Fruit fly (Drosophila melanogaster) whole organism, embryonic: ENCODE results near the gene CG2767.

ENCODE experiments used
- Atf6 ChIP-seq: fragments of 200-800 bp; sonication (Bioruptor generic); IDR thresholded peaks from 2 replicates; pipeline ENCODE4 v1.3.6; 2022; ENCODE audit warnings: missing biosample characterization, missing genetic modification characterization
- BEAF-32 ChIP-seq: fragments of 200-800 bp; sonication (Bioruptor generic); optimal IDR thresholded peaks from 3 replicates; lab custom pipeline; 2017; ENCODE audit warnings: missing biosample characterization, missing genetic modification characterization, mild to moderate bottlenecking, moderate library complexity, missing genetic modification reagents
- Bgb ChIP-seq: fragments of 200-800 bp; sonication (Bioruptor generic); IDR thresholded peaks from 2 replicates; pipeline ENCODE4 v1.3.6; 2022; ENCODE audit warnings: missing biosample characterization, missing genetic modification characterization; ENCODE audit not compliant: partially characterized antibody
- CG10209 ChIP-seq: fragments of 200-800 bp; sonication (Bioruptor generic); optimal IDR thresholded peaks from 3 replicates; lab custom pipeline; 2017; ENCODE audit warnings: missing biosample characterization, mild to moderate bottlenecking, missing genetic modification characterization, missing genetic modification reagents
- CG10959 ChIP-seq: fragments of 200-800 bp; sonication (Bioruptor generic); IDR thresholded peaks from 2 replicates; pipeline ENCODE4 v1.3.6; 2022; ENCODE audit warnings: missing biosample characterization, missing genetic modification characterization
- CG12659 ChIP-seq: fragments of 200-800 bp; sonication (Bioruptor generic); optimal IDR thresholded peaks from 3 replicates; lab custom pipeline; 2017; ENCODE audit warnings: mild to moderate bottlenecking, missing biosample characterization, missing genetic modification reagents, missing genetic modification characterization
- CG13424 ChIP-seq: fragments of 200-800 bp; sonication (Bioruptor generic); optimal IDR thresholded peaks from 2 replicates; lab custom pipeline; 2019; ENCODE audit warnings: missing biosample characterization, mild to moderate bottlenecking, missing genetic modification characterization, moderate library complexity
- CG14667 ChIP-seq: fragments of 200-800 bp; sonication (Bioruptor generic); IDR thresholded peaks from 2 replicates; pipeline ENCODE4 v1.3.6; 2022; ENCODE audit warnings: missing biosample characterization, missing genetic modification characterization
- CG14860 ChIP-seq: fragments of 200-800 bp; sonication (Bioruptor generic); IDR thresholded peaks from 3 replicates; pipeline ENCODE4 v1.3.6; 2022; ENCODE audit warnings: missing biosample characterization, missing genetic modification characterization; ENCODE audit not compliant: partially characterized antibody
- CG15696 ChIP-seq: fragments of 200-800 bp; sonication (Bioruptor generic); optimal IDR thresholded peaks from 2 replicates; lab custom pipeline; 2019; ENCODE audit warnings: missing biosample characterization, mild to moderate bottlenecking, missing genetic modification characterization, moderate library complexity
- CG1647 ChIP-seq: fragments of 200-800 bp; sonication (Bioruptor generic); optimal IDR thresholded peaks from 3 replicates; lab custom pipeline; 2016; ENCODE audit warnings: missing biosample characterization, missing genetic modification characterization
- CG17186 ChIP-seq: fragments of 200-800 bp; sonication (Bioruptor generic); optimal IDR thresholded peaks from 3 replicates; lab custom pipeline; 2017; ENCODE audit warnings: missing biosample characterization, missing genetic modification reagents, missing genetic modification characterization
- CG17328 ChIP-seq: fragments of 200-800 bp; sonication (Bioruptor generic); IDR thresholded peaks from 2 replicates; pipeline ENCODE4 v1.3.6; 2022; ENCODE audit warnings: missing biosample characterization, missing genetic modification characterization
- CG1832 ChIP-seq: fragments of 200-800 bp; sonication (Bioruptor generic); optimal IDR thresholded peaks from 2 replicates; lab custom pipeline; 2017; ENCODE audit warnings: missing biosample characterization, mild to moderate bottlenecking, missing genetic modification characterization, inconsistent platforms
- CG18476 ChIP-seq: fragments of 200-800 bp; sonication (Bioruptor generic); optimal IDR thresholded peaks from 2 replicates; lab custom pipeline; 2016; ENCODE audit warnings: missing biosample characterization, mild to moderate bottlenecking, missing genetic modification characterization
- CG18599 ChIP-seq: fragments of 200-800 bp; sonication (Bioruptor generic); optimal IDR thresholded peaks from 3 replicates; lab custom pipeline; 2017; ENCODE audit warnings: missing biosample characterization, missing genetic modification characterization, mild to moderate bottlenecking, moderate library complexity, missing genetic modification reagents
- CG2202 ChIP-seq: fragments of 200-800 bp; sonication (Bioruptor generic); optimal IDR thresholded peaks from 2 replicates; lab custom pipeline; 2018; ENCODE audit warnings: missing biosample characterization, mild to moderate bottlenecking, missing genetic modification characterization
- CG31365 ChIP-seq: fragments of 200-800 bp; sonication (Bioruptor generic); optimal IDR thresholded peaks from 2 replicates; lab custom pipeline; 2018; ENCODE audit warnings: missing biosample characterization, mild to moderate bottlenecking, missing genetic modification characterization
- CG31388 ChIP-seq: fragments of 200-800 bp; sonication (Bioruptor generic); optimal IDR thresholded peaks from 2 replicates; lab custom pipeline; 2016; ENCODE audit warnings: missing biosample characterization, missing genetic modification characterization
- CG34224 ChIP-seq: fragments of 200-800 bp; sonication (Bioruptor generic); IDR thresholded peaks from 3 replicates; pipeline ENCODE4 v1.3.6; 2022; ENCODE audit warnings: missing biosample characterization, missing genetic modification characterization; ENCODE audit not compliant: partially characterized antibody
- CG3838 ChIP-seq: fragments of 200-800 bp; sonication (Bioruptor generic); optimal IDR thresholded peaks from 3 replicates; lab custom pipeline; 2016; ENCODE audit warnings: missing biosample characterization, missing genetic modification characterization
- CG42726 ChIP-seq: fragments of 200-800 bp; sonication (Bioruptor generic); IDR thresholded peaks from 2 replicates; pipeline ENCODE4 v1.3.6; 2022; ENCODE audit warnings: missing biosample characterization, missing genetic modification characterization; ENCODE audit not compliant: partially characterized antibody
- CG8089 ChIP-seq: fragments of 200-800 bp; sonication (Bioruptor generic); optimal IDR thresholded peaks from 3 replicates; lab custom pipeline; 2016; ENCODE audit warnings: missing biosample characterization, missing genetic modification characterization
- CG8281 ChIP-seq: fragments of 200-800 bp; sonication (Bioruptor generic); optimal IDR thresholded peaks from 2 replicates; lab custom pipeline; 2018; ENCODE audit warnings: missing biosample characterization, mild to moderate bottlenecking, missing genetic modification characterization, moderate library complexity
- CG8388 ChIP-seq: fragments of 200-800 bp; sonication (Bioruptor generic); optimal IDR thresholded peaks from 2 replicates; lab custom pipeline; 2019; ENCODE audit warnings: missing biosample characterization, mild to moderate bottlenecking, missing genetic modification characterization, moderate library complexity
- CrebB ChIP-seq: fragments of 200-800 bp; sonication (Bioruptor generic); optimal IDR thresholded peaks from 3 replicates; lab custom pipeline; 2018; ENCODE audit warnings: missing biosample characterization, mild to moderate bottlenecking, missing genetic modification characterization
- D19B ChIP-seq: fragments of 200-800 bp; sonication (Bioruptor generic); optimal IDR thresholded peaks from 2 replicates; lab custom pipeline; 2017; ENCODE audit warnings: missing biosample characterization, mild to moderate bottlenecking, missing genetic modification characterization
- Drgx ChIP-seq: fragments of 200-800 bp; sonication (Bioruptor generic); IDR thresholded peaks from 2 replicates; pipeline ENCODE4 v1.3.6; 2022; ENCODE audit warnings: missing biosample characterization, missing genetic modification characterization
- E2f1 ChIP-seq: fragments of 200-800 bp; sonication (Bioruptor generic); IDR thresholded peaks from 2 replicates; pipeline ENCODE4 v1.3.6; 2022; ENCODE audit warnings: missing biosample characterization, missing genetic modification characterization
- Hr78 ChIP-seq, 2 experiments: fragments of 200-800 bp in 1 of 2; fragments of >200 bp in 1 of 2; sonication (Bioruptor generic) in 1 of 2; optimal IDR thresholded peaks; 2 replicates each; lab custom pipeline; 2017 to 2019; ENCODE audit warnings: missing biosample characterization in 2 of 2, missing genetic modification characterization in 2 of 2, mild to moderate bottlenecking in 1 of 2, moderate library complexity in 1 of 2
- Oaz ChIP-seq: fragments of 200-800 bp; sonication (Bioruptor generic); IDR thresholded peaks from 2 replicates; pipeline ENCODE4 v1.3.6; 2022; ENCODE audit warnings: missing biosample characterization, missing genetic modification characterization
- Opbp ChIP-seq: fragments of 200-800 bp; sonication (Bioruptor generic); IDR thresholded peaks from 3 replicates; pipeline ENCODE4 v1.3.6; 2022; ENCODE audit warnings: missing biosample characterization, missing genetic modification characterization; ENCODE audit not compliant: partially characterized antibody
- ase ChIP-seq: fragments of 200-800 bp; sonication (Bioruptor generic); IDR thresholded peaks from 3 replicates; pipeline ENCODE4 v1.3.6; 2022; ENCODE audit warnings: missing biosample characterization, missing genetic modification characterization
- caup ChIP-seq: fragments of 200-800 bp; sonication (Bioruptor generic); optimal IDR thresholded peaks from 3 replicates; lab custom pipeline; 2017; ENCODE audit warnings: missing biosample characterization, mild to moderate bottlenecking, missing genetic modification characterization, moderate library complexity; ENCODE audit not compliant: severe bottlenecking
- dm ChIP-seq: fragments of 200-800 bp; sonication (Bioruptor generic); optimal IDR thresholded peaks from 3 replicates; lab custom pipeline; 2016; ENCODE audit warnings: missing biosample characterization, missing genetic modification characterization
- gce ChIP-seq: fragments of 200-800 bp; sonication (Bioruptor generic); IDR thresholded peaks from 3 replicates; pipeline ENCODE4 v1.3.6; 2022; ENCODE audit warnings: missing biosample characterization, missing genetic modification characterization
- grn ChIP-seq: fragments of 200-800 bp; sonication (Bioruptor generic); optimal IDR thresholded peaks from 3 replicates; lab custom pipeline; 2017; ENCODE audit warnings: missing biosample characterization, missing genetic modification characterization
- hbn ChIP-seq: fragments of 200-800 bp; sonication (Bioruptor generic); IDR thresholded peaks from 2 replicates; pipeline ENCODE4 v1.3.6; 2022; ENCODE audit warnings: missing biosample characterization, missing genetic modification characterization; ENCODE audit not compliant: partially characterized antibody
- lov ChIP-seq, 2 experiments: fragments of 200-800 bp in 1 of 2; fragments of >200 bp in 1 of 2; sonication (Bioruptor generic) in 1 of 2; IDR thresholded peaks in 1 of 2; optimal IDR thresholded peaks in 1 of 2; 2 replicates in 1 of 2; 3 replicates in 1 of 2; pipeline versions ENCODE4 v1.3.6 to Lab custom; 2017 to 2022; ENCODE audit warnings: missing biosample characterization in 1 of 2, missing genetic modification characterization in 1 of 2
- nau ChIP-seq: fragments of 200-800 bp; sonication (Bioruptor generic); optimal IDR thresholded peaks from 3 replicates; lab custom pipeline; 2017; ENCODE audit warnings: missing biosample characterization, mild to moderate bottlenecking, missing genetic modification characterization, missing genetic modification reagents
- nerfin-2 ChIP-seq: fragments of 200-800 bp; sonication (Bioruptor generic); IDR thresholded peaks from 2 replicates; pipeline ENCODE4 v1.3.6; 2022; ENCODE audit warnings: missing biosample characterization, missing genetic modification characterization; ENCODE audit not compliant: partially characterized antibody
- pnt ChIP-seq: fragments of 200-800 bp; sonication (Bioruptor generic); optimal IDR thresholded peaks from 3 replicates; lab custom pipeline; 2016; ENCODE audit warnings: missing biosample characterization, missing genetic modification characterization
- psq ChIP-seq: fragments of 200-800 bp; sonication (Bioruptor generic); optimal IDR thresholded peaks from 2 replicates; lab custom pipeline; 2017; ENCODE audit warnings: missing biosample characterization, missing genetic modification characterization
- ssp ChIP-seq: fragments of 200-800 bp; sonication (Bioruptor generic); IDR thresholded peaks from 2 replicates; pipeline ENCODE4 v1.3.6; 2022; ENCODE audit warnings: missing biosample characterization, missing genetic modification characterization
- sug ChIP-seq: fragments of 200-800 bp; optimal IDR thresholded peaks from 2 replicates; lab custom pipeline; 2019; ENCODE audit warnings: missing biosample characterization, mild to moderate bottlenecking, missing genetic modification characterization, moderate library complexity
- trem ChIP-seq: fragments of 200-800 bp; optimal IDR thresholded peaks from 3 replicates; lab custom pipeline; 2019; ENCODE audit warnings: missing biosample characterization, mild to moderate bottlenecking, missing genetic modification characterization, moderate library complexity
- ttk ChIP-seq: fragments of 200-800 bp; sonication (Bioruptor generic); IDR thresholded peaks from 2 replicates; pipeline ENCODE4 v2.1.2; 2022; ENCODE audit warnings: missing biosample characterization, missing genetic modification characterization

The CG2767 gene

dm6 chr3R:8001074-8001669 is 6.7 kb downstream of the CG2767 start, which contains the start of the genes Kmn2 and CG2698 (continued):
- TF ChIP-seq nau (GFP tag; lab: Kevin White, UChicago): peak; percentile 90
- peak; percentile 94 for TF ChIP-seq gce
- peak; percentile 96 for TF ChIP-seq caup (GFP tag; lab: Kevin White, UChicago)
- peak; percentile 79 for TF ChIP-seq CG1647 (GFP tag; lab: Kevin White, UChicago)
- TF ChIP-seq CrebB (tag; lab: Kevin White, UChicago): peak; percentile 88
- peak; percentile 96 for TF ChIP-seq CG10959 (GFP tag; lab: Robert Waterston, UW)
- 0 out of 2 replicates have a peak, but pooled peaks have one; percentile 27 for TF ChIP-seq CG42726 (GFP tag; lab: Robert Waterston, UW)
- peak; percentile 95 for TF ChIP-seq CG18476
- peak; percentile 97 for TF ChIP-seq Atf6 (GFP tag; lab: Robert Waterston, UW)
- TF ChIP-seq ttk (GFP tag; lab: Robert Waterston, UW): peak; percentile 98
- TF ChIP-seq hbn (GFP tag; lab: Robert Waterston, UW): peak; percentile 36; the same call in 1 of the 2 replicates
- peak; percentile 95 for TF ChIP-seq CG13424 (tag; lab: Kevin White, UChicago)
- TF ChIP-seq Hr78 (GFP tag; optimal IDR thresholded peaks at IDR 0.05; lab: Kevin White, UChicago): peak in 1 of 2 experiments; percentile 67
- TF ChIP-seq lov (optimal IDR thresholded peaks at IDR 0.05; lab: Kevin White, UChicago): no peak
- TF ChIP-seq lov (GFP tag; IDR thresholded peaks at IDR 0.05; lab: Robert Waterston, UW): peak; percentile 95
- no peak for TF ChIP-seq CG34224 (GFP tag; lab: Robert Waterston, UW)
- TF ChIP-seq CG18599 (GFP tag; lab: Kevin White, UChicago): peak; percentile 97
- peak; percentile 48 for TF ChIP-seq CG17186 (GFP tag; lab: Kevin White, UChicago)
- TF ChIP-seq CG8388 (GFP tag; lab: Kevin White, UChicago): peak; percentile 94
- TF ChIP-seq CG31365: peak; percentile 70
- peak; percentile 85 for TF ChIP-seq D19B (GFP tag; lab: Kevin White, UChicago)
- 0 out of 3 replicates have a peak, but pooled peaks have one; percentile 31 for TF ChIP-seq Opbp (GFP tag; lab: Robert Waterston, UW)
- peak; percentile 38 for TF ChIP-seq CG8089 (GFP tag; lab: Kevin White, UChicago)
- peak; percentile 94 for TF ChIP-seq Oaz
- TF ChIP-seq Bgb (GFP tag; lab: Robert Waterston, UW): peak; percentile 53; the same call in 1 of the 2 replicates
- peak; percentile 81 for TF ChIP-seq pnt (GFP tag; lab: Kevin White, UChicago)
- peak; percentile 96 for TF ChIP-seq CG10209 (GFP tag; lab: Kevin White, UChicago)
- peak; percentile 90 for TF ChIP-seq CG31388 (GFP tag; lab: Kevin White, UChicago)
- peak; percentile 91 for TF ChIP-seq trem
- TF ChIP-seq CG1832 (GFP tag; lab: Kevin White, UChicago): no peak
- TF ChIP-seq nerfin-2 (GFP tag; lab: Robert Waterston, UW): peak; percentile 56
- TF ChIP-seq psq: peak; percentile 87
- TF ChIP-seq Drgx (GFP tag; lab: Robert Waterston, UW): peak; percentile 96
- TF ChIP-seq CG17328: peak; percentile 98
- TF ChIP-seq CG12659: peak; percentile 97
- TF ChIP-seq CG2202 (tag; lab: Kevin White, UChicago): peak; percentile 88
- peak; percentile 89 for TF ChIP-seq CG15696 (tag; lab: Kevin White, UChicago)
- TF ChIP-seq grn (GFP tag; lab: Kevin White, UChicago): peak; percentile 53
- TF ChIP-seq ase (GFP tag; lab: Robert Waterston, UW): peak; percentile 97
- TF ChIP-seq BEAF-32: peak; percentile 50
- TF ChIP-seq sug: peak; percentile 92
- TF ChIP-seq ssp (GFP tag; lab: Robert Waterston, UW): peak; percentile 94
- peak; percentile 25; the same call in 1 of the 3 replicates for TF ChIP-seq CG14860 (GFP tag; lab: Robert Waterston, UW)
- TF ChIP-seq CG3838 (GFP tag; lab: Kevin White, UChicago): peak; percentile 65
- peak; percentile 71 for TF ChIP-seq dm (GFP tag; lab: Kevin White, UChicago)
- peak; percentile 98 for TF ChIP-seq E2f1 (GFP tag; lab: Robert Waterston, UW)
- TF ChIP-seq CG8281 (tag; lab: Kevin White, UChicago): peak; percentile 83
- TF ChIP-seq CG14667 (GFP tag; lab: Robert Waterston, UW): peak; percentile 98
